Worm (Caenorhabditis elegans) whole organism, L1 larva: Measurements from ENCODE around the gene srt-74.

Source experiments
- aly-2 ChIP-seq: fragments of 150-350 bp; optimal IDR thresholded peaks from 2 replicates; lab custom pipeline; 2014; ENCODE audit warnings: missing biosample characterization, missing genetic modification characterization
- dpl-1 ChIP-seq, 3 experiments: fragments of 150-350 bp in 2 of 3; sonication (generic microtip) in 1 of 3; optimal IDR thresholded peaks; 2 replicates each; lab custom pipeline; 2014 to 2017; ENCODE audit warnings: missing biosample characterization in 3 of 3, missing genetic modification characterization in 3 of 3, missing genetic modification reagents in 3 of 3

DNA sequence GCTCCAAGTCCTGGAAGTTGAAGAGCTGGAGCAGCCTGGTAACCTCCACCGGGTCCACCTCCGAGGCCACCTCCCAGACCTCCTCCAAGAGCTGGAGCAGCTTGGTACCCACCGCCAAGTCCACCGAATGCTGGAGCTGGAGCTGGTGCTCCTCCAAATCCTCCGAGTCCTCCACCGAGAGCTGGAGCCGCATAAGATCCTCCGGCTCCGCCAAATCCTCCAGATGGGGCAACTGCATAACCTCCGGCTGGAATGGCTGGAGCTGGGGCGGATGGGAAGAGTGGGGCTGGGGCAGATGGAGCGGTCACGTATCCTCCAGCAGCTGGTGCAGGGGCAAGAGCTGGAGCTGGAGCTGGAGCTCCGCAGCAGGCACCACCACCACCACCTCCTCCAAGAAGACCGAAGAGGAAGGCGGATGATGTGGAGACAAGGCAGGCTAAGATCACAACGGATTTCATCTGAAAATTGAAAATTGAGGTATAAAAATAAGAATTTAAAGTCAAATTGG, 41.4 kb downstream of the srt-74 start, which contains the start of gene K02E11.10:
- TF ChIP-seq aly-2 (tag; lab: Kevin White, UChicago) (no peak), dpl-1 (GFP tag; optimal IDR thresholded peaks at IDR 0.05; lab: Kevin White, UChicago) (no peak)
